Worm (Caenorhabditis elegans) whole organism, L4/young adult: ENCODE measurements around the gene spe-17.

Source experiments
- dao-5 ChIP-seq: sonication (generic microtip); optimal IDR thresholded peaks from 2 replicates; lab custom pipeline; 2016; ENCODE audit warnings: missing genotype, missing genetic modification characterization, moderate library complexity, missing compliant biosample characterization
- him-1 ChIP-seq: sonication (generic microtip); optimal IDR thresholded peaks from 2 replicates; lab custom pipeline; 2016; ENCODE audit warnings: missing genotype, missing genetic modification reagents, missing genetic modification characterization, missing compliant biosample characterization

ce11 chrIV:12047552-12048347 lies 34.5 kb downstream of the spe-17 start, which contains the start of gene T12G3.4:
- TF ChIP-seq him-1 (tag; lab: Kevin White, UChicago) (no peak), dao-5 (tag; lab: Kevin White, UChicago) (no peak)
